Worm (Caenorhabditis elegans) whole organism, mixed stage, embryonic: Measurements from ENCODE around the gene C43C3.4.

Source experiments
- bed-3 ChIP-seq: fragments of 200-800 bp; sonication (Bioruptor generic); optimal IDR thresholded peaks from 3 replicates; lab custom pipeline; 2018; ENCODE audit warnings: mild to moderate bottlenecking, missing genetic modification characterization, moderate library complexity, missing compliant biosample characterization
- blmp-1 ChIP-seq: fragments of 150-350 bp; optimal IDR thresholded peaks from 2 replicates; lab custom pipeline; 2014; ENCODE audit warnings: missing biosample characterization, missing genetic modification characterization
- lin-13 ChIP-seq: fragments of 150-350 bp; optimal IDR thresholded peaks from 2 replicates; lab custom pipeline; 2014; ENCODE audit warnings: missing biosample characterization, missing genetic modification characterization
- ztf-11 ChIP-seq: fragments of 150-350 bp; optimal IDR thresholded peaks from 2 replicates; lab custom pipeline; 2014; ENCODE audit warnings: missing biosample characterization, missing genetic modification characterization

- no peak for TF ChIP-seq bed-3 (GFP tag; lab: Kevin White, UChicago)
- no peak for TF ChIP-seq blmp-1 (tag; lab: Kevin White, UChicago)
- no peak for TF ChIP-seq lin-13 (tag; lab: Kevin White, UChicago)
- TF ChIP-seq ztf-11, result no peak
Measured at ce11 chrX:9706084-9706483, 31.4 kb upstream of the C43C3.4 start, which contains the start of gene F15G9.1.
